Fruit fly (Drosophila melanogaster): ENCODE measurements around the gene CG12236.

CG12236 gene

DNA sequence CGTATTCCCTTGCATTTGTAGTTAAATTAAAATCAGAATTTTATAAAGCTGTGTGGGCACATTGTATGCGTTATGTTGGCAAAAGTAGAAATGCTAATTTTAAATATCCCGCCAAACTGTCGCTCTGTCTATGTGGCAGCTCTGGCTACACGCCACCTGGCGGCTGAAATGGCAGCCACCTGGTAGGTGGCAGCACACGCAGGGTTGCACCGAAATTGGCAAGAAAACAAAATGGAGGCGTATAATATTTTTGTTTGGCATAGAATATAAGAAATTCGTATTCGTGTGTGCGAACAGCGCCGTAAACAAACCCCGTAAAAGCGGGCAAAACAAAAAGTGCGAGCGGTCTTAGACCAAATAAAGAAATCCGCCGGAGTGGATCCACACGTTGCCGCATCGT lies at the start of gene CG12236 (continued):
- no peak for TF ChIP-seq fd64A (GFP tag; optimal IDR thresholded peaks at IDR 0.05)
- TF ChIP-seq trem (tag; optimal IDR thresholded peaks at IDR 0.05), result peak; percentile 89
- TF ChIP-seq CG4820 (GFP tag; optimal IDR thresholded peaks at IDR 0.05), result no peak
- TF ChIP-seq CG9727 (GFP tag; optimal IDR thresholded peaks at IDR 0.05), result peak; percentile 51
- TF ChIP-seq CG1603 (tag; optimal IDR thresholded peaks at IDR 0.05), result peak; percentile 88
- TF ChIP-seq CG7839 (tag; optimal IDR thresholded peaks at IDR 0.05), result peak; percentile 36
- TF ChIP-seq CG12155 (GFP tag; optimal IDR thresholded peaks at IDR 0.05), result peak; percentile 20
- peak; percentile 66 for TF ChIP-seq sob (GFP tag; IDR thresholded peaks at IDR 0.05)
- TF ChIP-seq CG32532 (GFP tag; IDR thresholded peaks at IDR 0.05), result peak; percentile 69
- no peak for TF ChIP-seq hth (optimal IDR thresholded peaks at IDR 0.05)
- TF ChIP-seq CG31224 (GFP tag; IDR thresholded peaks at IDR 0.05), result peak; percentile 46
- TF ChIP-seq HmgD (GFP tag; optimal IDR thresholded peaks at IDR 0.05), result peak; percentile 63
- peak; percentile 57 for TF ChIP-seq gsb-n (tag; optimal IDR thresholded peaks at IDR 0.05)
- no peak for TF ChIP-seq tll (GFP tag; optimal IDR thresholded peaks at IDR 0.05)
- peak; percentile 58 for TF ChIP-seq da (GFP tag; optimal IDR thresholded peaks at IDR 0.05)
- TF ChIP-seq CG2199 (GFP tag; IDR thresholded peaks at IDR 0.05), result 0 out of 3 replicates have a peak, but pooled peaks have one; percentile 55
- TF ChIP-seq CG14441 (GFP tag; IDR thresholded peaks at IDR 0.05), result peak; percentile 47
- TF ChIP-seq pzg (GFP tag; optimal IDR thresholded peaks at IDR 0.05), result peak; percentile 97
- peak; percentile 20 for TF ChIP-seq ERR (GFP tag; optimal IDR thresholded peaks at IDR 0.05)
- no peak for TF ChIP-seq C15 (GFP tag; IDR thresholded peaks at IDR 0.05)
- no peak for TF ChIP-seq ato (GFP tag; IDR thresholded peaks at IDR 0.05; ENCODE audit: partially characterized antibody)
- no peak for TF ChIP-seq TFAM (GFP tag; optimal IDR thresholded peaks at IDR 0.05)
- peak; percentile 58 for TF ChIP-seq CG9932 (GFP tag; IDR thresholded peaks at IDR 0.05)
- peak; percentile 59; the same call in 2 of the 3 replicates for TF ChIP-seq zfh1 (GFP tag; IDR thresholded peaks at IDR 0.05)
- no peak for TF ChIP-seq emc (GFP tag; optimal IDR thresholded peaks at IDR 0.05)
- TF ChIP-seq BEAF-32 (GFP tag; optimal IDR thresholded peaks at IDR 0.05), result peak; percentile 54
- TF ChIP-seq CG10147 (GFP tag; optimal IDR thresholded peaks at IDR 0.05), result peak; percentile 39
- TF ChIP-seq CG33557 (GFP tag; optimal IDR thresholded peaks at IDR 0.05), result no peak
- TF ChIP-seq Gsc (GFP tag; IDR thresholded peaks at IDR 0.05), result no peak
- peak; percentile 54; the same call in 1 of the 2 replicates for TF ChIP-seq lmd (GFP tag; IDR thresholded peaks at IDR 0.05)
- TF ChIP-seq BtbVII (GFP tag; optimal IDR thresholded peaks at IDR 0.05), result no peak
- TF ChIP-seq tgo (GFP tag; IDR thresholded peaks at IDR 0.05), result no peak
- TF ChIP-seq gfzf (GFP tag; optimal IDR thresholded peaks at IDR 0.05), result peak; percentile 43
- no peak for TF ChIP-seq CG6272 (GFP tag; IDR thresholded peaks at IDR 0.05)
- peak; percentile 36 for TF ChIP-seq CG2120 (GFP tag; optimal IDR thresholded peaks at IDR 0.05)
- no peak for TF ChIP-seq wdn (GFP tag; IDR thresholded peaks at IDR 0.05)
- peak; percentile 50; the same call in 1 of the 2 replicates for TF ChIP-seq CG13287 (GFP tag; IDR thresholded peaks at IDR 0.05; ENCODE audit: partially characterized antibody)
- no peak for TF ChIP-seq CG12942 (GFP tag; optimal IDR thresholded peaks at IDR 0.05)
- TF ChIP-seq CG11085 (GFP tag; IDR thresholded peaks at IDR 0.05), result peak; percentile 44; the same call in 1 of the 2 replicates
- TF ChIP-seq zf30C (GFP tag; optimal IDR thresholded peaks at IDR 0.05), result peak; percentile 10
- TF ChIP-seq CG6654 (GFP tag; optimal IDR thresholded peaks at IDR 0.05), result no peak
- no peak for TF ChIP-seq cwo (GFP tag; optimal IDR thresholded peaks at IDR 0.05)
- TF ChIP-seq CG10431 (GFP tag; optimal IDR thresholded peaks at IDR 0.05), result no peak
- peak; percentile 90 for TF ChIP-seq Myb (GFP tag; optimal IDR thresholded peaks at IDR 0.05)
- no peak for TF ChIP-seq CG7357 (GFP tag; IDR thresholded peaks at IDR 0.05)
- TF ChIP-seq CG7271 (tag; optimal IDR thresholded peaks at IDR 0.05), result no peak
- no peak for TF ChIP-seq CG8388 (GFP tag; optimal IDR thresholded peaks at IDR 0.05)
- no peak for TF ChIP-seq CG8944 (GFP tag; optimal IDR thresholded peaks at IDR 0.05)
- no peak for TF ChIP-seq Hey (tag; optimal IDR thresholded peaks at IDR 0.05)
- peak; percentile 75 for TF ChIP-seq Fer1 (GFP tag; optimal IDR thresholded peaks at IDR 0.05)
- TF ChIP-seq dati (GFP tag; IDR thresholded peaks at IDR 0.05), result no peak

Measured in whole organism, embryonic.